Worm (Caenorhabditis elegans) whole organism, mixed stage, embryonic: ENCODE results near the gene nhr-106.

Experiments
- M03D4.4 ChIP-seq: sonication (generic microtip); optimal IDR thresholded peaks from 2 replicates; lab custom pipeline; 2017; ENCODE audit warnings: mild to moderate bottlenecking, missing genetic modification characterization, missing compliant biosample characterization
- bed-3 ChIP-seq: fragments of 200-800 bp; sonication (Bioruptor generic); optimal IDR thresholded peaks from 3 replicates; lab custom pipeline; 2018; ENCODE audit warnings: mild to moderate bottlenecking, missing genetic modification characterization, moderate library complexity, missing compliant biosample characterization
- blmp-1 ChIP-seq: fragments of 150-350 bp; optimal IDR thresholded peaks from 2 replicates; lab custom pipeline; 2014; ENCODE audit warnings: missing biosample characterization, missing genetic modification characterization
- ceh-39 ChIP-seq: fragments of 150-350 bp; optimal IDR thresholded peaks from 2 replicates; lab custom pipeline; 2014; ENCODE audit warnings: missing biosample characterization, missing genetic modification characterization
- ceh-43 ChIP-seq: fragments of 200-800 bp; sonication (Bioruptor generic); optimal IDR thresholded peaks from 2 replicates; lab custom pipeline; 2018; ENCODE audit warnings: mild to moderate bottlenecking, missing genetic modification characterization, moderate library complexity, missing compliant biosample characterization
- ceh-83 ChIP-seq: fragments of 200-800 bp; sonication (Bioruptor generic); optimal IDR thresholded peaks from 2 replicates; lab custom pipeline; 2018; ENCODE audit warnings: mild to moderate bottlenecking, missing genetic modification characterization, missing compliant biosample characterization
- ces-1 ChIP-seq: fragments of 150-350 bp; optimal IDR thresholded peaks from 2 replicates; lab custom pipeline; 2014; ENCODE audit warnings: missing biosample characterization, missing genetic modification reagents, missing genetic modification characterization
- cnd-1 ChIP-seq: fragments of 200-800 bp; sonication (Bioruptor generic); optimal IDR thresholded peaks from 2 replicates; lab custom pipeline; 2018; ENCODE audit warnings: mild to moderate bottlenecking, missing genetic modification characterization, missing compliant biosample characterization
- drap-1 ChIP-seq: fragments of 200-800 bp; sonication (Bioruptor generic); optimal IDR thresholded peaks from 3 replicates; lab custom pipeline; 2018; ENCODE audit warnings: mild to moderate bottlenecking, missing genetic modification characterization, missing compliant biosample characterization
- elt-1 ChIP-seq: sonication (generic microtip); optimal IDR thresholded peaks from 2 replicates; lab custom pipeline; 2017; ENCODE audit warnings: missing genetic modification characterization, mild to moderate bottlenecking, missing compliant biosample characterization, antibody characterized with exemption, moderate library complexity, borderline replicate concordance; ENCODE audit not compliant: insufficient read depth
- elt-3 ChIP-seq: fragments of 150-350 bp; optimal IDR thresholded peaks from 2 replicates; lab custom pipeline; 2014; ENCODE audit warnings: missing biosample characterization, missing genetic modification characterization
- flh-1 ChIP-seq: fragments of 200-800 bp; sonication (Bioruptor generic); optimal IDR thresholded peaks from 2 replicates; lab custom pipeline; 2018; ENCODE audit warnings: mild to moderate bottlenecking, missing genetic modification characterization, moderate library complexity, missing compliant biosample characterization
- ham-2 ChIP-seq: fragments of 200-800 bp; sonication (Bioruptor generic); optimal IDR thresholded peaks from 2 replicates; lab custom pipeline; 2018; ENCODE audit warnings: mild to moderate bottlenecking, missing genetic modification characterization, missing compliant biosample characterization
- lin-13 ChIP-seq: fragments of 150-350 bp; optimal IDR thresholded peaks from 2 replicates; lab custom pipeline; 2014; ENCODE audit warnings: missing biosample characterization, missing genetic modification characterization
- lin-32 ChIP-seq: fragments of 200-800 bp; sonication (Bioruptor generic); optimal IDR thresholded peaks from 2 replicates; lab custom pipeline; 2018; ENCODE audit warnings: mild to moderate bottlenecking, missing genetic modification characterization, missing compliant biosample characterization
- mab-5 ChIP-seq: fragments of 150-350 bp; optimal IDR thresholded peaks from 2 replicates; lab custom pipeline; 2014; ENCODE audit warnings: missing biosample characterization, missing genetic modification characterization
- mep-1 ChIP-seq: fragments of 150-350 bp; optimal IDR thresholded peaks from 2 replicates; lab custom pipeline; 2017; ENCODE audit warnings: missing biosample characterization, missing genetic modification reagents, missing genetic modification characterization, inconsistent platforms
- mls-2 ChIP-seq: sonication (generic microtip); optimal IDR thresholded peaks from 2 replicates; lab custom pipeline; 2016; ENCODE audit warnings: mild to moderate bottlenecking, missing genetic modification characterization, moderate library complexity, missing compliant biosample characterization
- nhr-12 ChIP-seq: fragments of 150-350 bp; optimal IDR thresholded peaks from 2 replicates; lab custom pipeline; 2014; ENCODE audit warnings: missing biosample characterization, missing genetic modification characterization
- nhr-2 ChIP-seq: fragments of 150-350 bp; optimal IDR thresholded peaks from 2 replicates; lab custom pipeline; 2014; ENCODE audit warnings: missing biosample characterization, missing genetic modification characterization
- nhr-28 ChIP-seq: fragments of 150-350 bp; optimal IDR thresholded peaks from 2 replicates; lab custom pipeline; 2014; ENCODE audit warnings: missing biosample characterization, missing genetic modification characterization
- pha-4 ChIP-seq: fragments of 150-350 bp; optimal IDR thresholded peaks from 2 replicates; lab custom pipeline; 2018; ENCODE audit warnings: missing biosample characterization, missing genetic modification reagents, missing genetic modification characterization
- sem-2 ChIP-seq: fragments of 200-800 bp; sonication (Bioruptor generic); optimal IDR thresholded peaks from 2 replicates; lab custom pipeline; 2018; ENCODE audit warnings: mild to moderate bottlenecking, missing genetic modification characterization, missing compliant biosample characterization
- snpc-4 ChIP-seq: fragments of 150-350 bp; optimal IDR thresholded peaks from 2 replicates; lab custom pipeline; 2014; ENCODE audit warnings: missing biosample characterization, missing genetic modification characterization
- sptf-1 ChIP-seq: sonication (generic microtip); optimal IDR thresholded peaks from 2 replicates; lab custom pipeline; 2017; ENCODE audit warnings: mild to moderate bottlenecking, missing genetic modification characterization, moderate library complexity, missing compliant biosample characterization
- tbx-8 ChIP-seq: fragments of 200-800 bp; sonication (Bioruptor generic); optimal IDR thresholded peaks from 2 replicates; lab custom pipeline; 2018; ENCODE audit warnings: mild to moderate bottlenecking, missing genetic modification characterization, moderate library complexity, missing compliant biosample characterization
- unc-120 ChIP-seq: sonication (generic microtip); optimal IDR thresholded peaks from 2 replicates; lab custom pipeline; 2017; ENCODE audit warnings: missing genetic modification characterization, missing compliant biosample characterization; ENCODE audit not compliant: poor library complexity, severe bottlenecking
- unc-39 ChIP-seq: fragments of 150-350 bp; optimal IDR thresholded peaks from 2 replicates; lab custom pipeline; 2014; ENCODE audit warnings: missing biosample characterization, missing genetic modification characterization
- unc-62 ChIP-seq: fragments of 150-350 bp; optimal IDR thresholded peaks from 2 replicates; lab custom pipeline; 2014; ENCODE audit warnings: missing biosample characterization, missing genetic modification reagents, missing genetic modification characterization
- zip-8 ChIP-seq: fragments of 150-350 bp; optimal IDR thresholded peaks from 2 replicates; lab custom pipeline; 2014; ENCODE audit warnings: missing biosample characterization, missing genetic modification characterization

The nhr-106 gene

ce11 chrV:472589-472988 lies 16.8 kb upstream of the nhr-106 start, which contains the start of gene srt-31:
TSS of gene srt-31 (plus strand) at chrV:472889.
- TF ChIP-seq lin-32 (GFP tag; lab: Kevin White, UChicago) (no peak), nhr-28 (tag; lab: Kevin White, UChicago) (no peak), sptf-1 (tag; lab: Kevin White, UChicago) (no peak), mab-5 (tag; lab: Kevin White, UChicago) (no peak), cnd-1 (tag; lab: Kevin White, UChicago) (no peak), blmp-1 (tag; lab: Kevin White, UChicago) (no peak), unc-62 (no peak), pha-4 (tag; lab: Kevin White, UChicago) (no peak), ceh-39 (tag; lab: Kevin White, UChicago) (no peak), bed-3 (GFP tag; lab: Kevin White, UChicago) (no peak), ceh-43 (no peak), tbx-8 (GFP tag; lab: Kevin White, UChicago) (no peak), elt-1 (tag; lab: Kevin White, UChicago) (no peak), lin-13 (tag; lab: Kevin White, UChicago) (no peak)

ce11 chrV:474516-474915 lies 14.9 kb upstream of the nhr-106 start, which contains the start of gene nhr-99:
TSS of gene nhr-99 (plus strand) at chrV:474778.
- TF ChIP-seq nhr-12 (tag; lab: Kevin White, UChicago) (no peak), lin-32 (GFP tag; lab: Kevin White, UChicago) (no peak), zip-8 (no peak), lin-13 (tag; lab: Kevin White, UChicago) (no peak), tbx-8 (GFP tag; lab: Kevin White, UChicago) (no peak), mep-1 (tag; lab: Kevin White, UChicago) (no peak), bed-3 (GFP tag; lab: Kevin White, UChicago) (no peak), blmp-1 (tag; lab: Kevin White, UChicago) (no peak), ceh-83 (no peak), mls-2 (tag; lab: Kevin White, UChicago) (no peak), ceh-39 (tag; lab: Kevin White, UChicago) (no peak), sem-2 (GFP tag; lab: Kevin White, UChicago) (no peak), sptf-1 (tag; lab: Kevin White, UChicago) (no peak), cnd-1 (tag; lab: Kevin White, UChicago) (no peak)
- TF ChIP-seq, all 35 proteins: peak for 0

- TF ChIP-seq unc-62 (no peak), elt-1 (tag; lab: Kevin White, UChicago) (no peak), flh-1 (GFP tag; lab: Kevin White, UChicago) (no peak), zip-8 (no peak), ceh-43 (no peak), nhr-28 (tag; lab: Kevin White, UChicago) (no peak), ces-1 (no peak), M03D4.4 (tag; lab: Kevin White, UChicago) (no peak), lin-13 (tag; lab: Kevin White, UChicago) (no peak), unc-39 (tag; lab: Kevin White, UChicago) (no peak), unc-120 (tag; lab: Kevin White, UChicago) (no peak), snpc-4 (no peak), pha-4 (tag; lab: Kevin White, UChicago) (no peak), nhr-2 (tag; lab: Kevin White, UChicago) (no peak), mep-1 (tag; lab: Kevin White, UChicago) (no peak), sem-2 (GFP tag; lab: Kevin White, UChicago) (no peak), nhr-12 (tag; lab: Kevin White, UChicago) (no peak), mls-2 (tag; lab: Kevin White, UChicago) (no peak), lin-32 (GFP tag; lab: Kevin White, UChicago) (no peak)
These were observed 11.7 kb upstream of the nhr-106 start, which contains the start of gene nhr-55 for ce11 chrV:477664-478212. TSS of gene nhr-55 (plus strand) at chrV:478162.

ce11 chrV:479046-479445 lies 10.4 kb upstream of the nhr-106 start:
- TF ChIP-seq tbx-8 (GFP tag; lab: Kevin White, UChicago) (no peak), elt-1 (tag; lab: Kevin White, UChicago) (no peak), flh-1 (GFP tag; lab: Kevin White, UChicago) (no peak), lin-32 (GFP tag; lab: Kevin White, UChicago) (no peak), mab-5 (tag; lab: Kevin White, UChicago) (no peak), M03D4.4 (tag; lab: Kevin White, UChicago) (no peak), ham-2 (no peak), unc-39 (tag; lab: Kevin White, UChicago) (no peak), ceh-43 (no peak), nhr-12 (tag; lab: Kevin White, UChicago) (no peak), mls-2 (tag; lab: Kevin White, UChicago) (no peak), drap-1 (no peak), ceh-39 (tag; lab: Kevin White, UChicago) (no peak), zip-8 (no peak), pha-4 (tag; lab: Kevin White, UChicago) (no peak), elt-3 (tag; lab: Kevin White, UChicago) (no peak), ces-1 (no peak), lin-13 (tag; lab: Kevin White, UChicago) (no peak), unc-120 (tag; lab: Kevin White, UChicago) (no peak), sem-2 (GFP tag; lab: Kevin White, UChicago) (no peak)
